Worm (Caenorhabditis elegans) whole organism, young adult: ENCODE results near the gene srw-130.
"Not testable (repeated sequence)": the region's sequence is repeated elsewhere in the genome, so short reads cannot be mapped to it uniquely, and the experiment has no call there.

Experiments
- F49E8.2 ChIP-seq: sonication (generic microtip); optimal IDR thresholded peaks from 3 replicates; lab custom pipeline; 2017; ENCODE audit warnings: missing genetic modification characterization, mild to moderate bottlenecking, missing compliant biosample characterization, antibody characterized with exemption, moderate library complexity; ENCODE audit not compliant: insufficient read depth
- bed-1 ChIP-seq: fragments of 200-800 bp; sonication (Bioruptor generic); IDR thresholded peaks from 2 replicates; pipeline ENCODE4 v1.3.6; 2022; ENCODE audit warnings: missing genetic modification reagents, missing genetic modification characterization, missing compliant biosample characterization
- ccch-3 ChIP-seq: fragments of 200-800 bp; sonication (Bioruptor generic); optimal IDR thresholded peaks from 2 replicates; lab custom pipeline; 2018; ENCODE audit warnings: mild to moderate bottlenecking, missing genetic modification characterization, missing compliant biosample characterization
- ceh-27 ChIP-seq: fragments of 200-800 bp; sonication (Bioruptor generic); optimal IDR thresholded peaks from 2 replicates; lab custom pipeline; 2018; ENCODE audit warnings: mild to moderate bottlenecking, missing genetic modification characterization, moderate library complexity, missing compliant biosample characterization
- gei-17 ChIP-seq: fragments of 200-800 bp; sonication (Bioruptor generic); optimal IDR thresholded peaks from 2 replicates; lab custom pipeline; 2018; ENCODE audit warnings: mild to moderate bottlenecking, missing genetic modification characterization, missing compliant biosample characterization
- hlh-26 ChIP-seq: fragments of 200-800 bp; sonication (Bioruptor generic); conservative IDR thresholded peaks from 2 replicates; pipeline ENCODE4 v1.3.6; 2022; ENCODE audit warnings: missing genetic modification reagents, missing genetic modification characterization, missing compliant biosample characterization
- hmg-1.2 ChIP-seq: fragments of 200-800 bp; sonication (Bioruptor generic); IDR thresholded peaks from 2 replicates; pipeline ENCODE4 v1.3.6; 2022; ENCODE audit warnings: missing genetic modification reagents, missing genetic modification characterization, missing compliant biosample characterization
- mcd-1 ChIP-seq: fragments of 200-800 bp; sonication (Bioruptor generic); IDR thresholded peaks from 2 replicates; pipeline ENCODE4 v1.3.6; 2022; ENCODE audit warnings: missing genetic modification reagents, missing genetic modification characterization, missing compliant biosample characterization
- pbrm-1 ChIP-seq: fragments of 200-800 bp; sonication (Bioruptor generic); IDR thresholded peaks from 2 replicates; pipeline ENCODE4 v1.3.6; 2022; ENCODE audit warnings: missing genetic modification reagents, missing genetic modification characterization, missing compliant biosample characterization
- pha-4 ChIP-seq: fragments of 150-350 bp; sonication (generic microtip); optimal IDR thresholded peaks from 2 replicates; lab custom pipeline; 2014; ENCODE audit warnings: missing biosample characterization, missing genetic modification reagents, missing genetic modification characterization
- rcor-1 ChIP-seq: fragments of 200-800 bp; sonication (Bioruptor generic); IDR thresholded peaks from 2 replicates; pipeline ENCODE4 v1.3.6; 2022; ENCODE audit warnings: missing genetic modification reagents, missing genetic modification characterization, missing compliant biosample characterization
- snpc-1.3 ChIP-seq: sonication (generic microtip); optimal IDR thresholded peaks from 2 replicates; lab custom pipeline; 2017; ENCODE audit warnings: missing genetic modification characterization, mild to moderate bottlenecking, missing compliant biosample characterization, antibody characterized with exemption, moderate library complexity, missing genotype, missing genetic modification reagents; ENCODE audit not compliant: insufficient read depth
- unc-62 ChIP-seq: fragments of 150-350 bp; optimal IDR thresholded peaks from 2 replicates; lab custom pipeline; 2014; ENCODE audit warnings: missing biosample characterization, missing genetic modification reagents, missing genetic modification characterization

ce11 chrV:3597052-3597451 lies 48.4 kb upstream of the srw-130 start, which contains the start of gene srh-212:
- not testable (repeated sequence) for TF ChIP-seq pha-4 (tag; lab: Kevin White, UChicago); snpc-1.3 (tag; lab: Kevin White, UChicago); unc-62; ccch-3; gei-17 (GFP tag; lab: Kevin White, UChicago); hmg-1.2 (GFP tag; lab: Robert Waterston, UW); bed-1; F49E8.2 (tag; lab: Kevin White, UChicago); pbrm-1 (GFP tag; lab: Robert Waterston, UW); hlh-26 (GFP tag; lab: Robert Waterston, UW); ceh-27 (GFP tag; lab: Kevin White, UChicago); rcor-1 (GFP tag; lab: Robert Waterston, UW); mcd-1 (GFP tag; lab: Robert Waterston, UW)
